Fruit fly (Drosophila melanogaster): ENCODE results near the gene CG7457.
A peak's percentile ranks its signal among the peaks of the same experiment; 100 is the strongest.

CG7457 gene

dm6 chr3L:7717863-7718560, 8.3 kb downstream of the CG7457 start, which contains the start of gene Ank2:
Ank2 (minus strand) TSS chr3L:7718395.
- peak; percentile 55 for TF ChIP-seq mam (GFP tag; optimal IDR thresholded peaks at IDR 0.05)
- 0 out of 2 replicates have a peak, but pooled peaks have one; percentile 44 for TF ChIP-seq sens-2 (GFP tag; IDR thresholded peaks at IDR 0.05)
- no peak for TF ChIP-seq bsh (GFP tag; optimal IDR thresholded peaks at IDR 0.05)
- TF ChIP-seq TFAM (GFP tag; optimal IDR thresholded peaks at IDR 0.05) = no peak
- TF ChIP-seq CG14050 (GFP tag; IDR thresholded peaks at IDR 0.05) = no peak
- TF ChIP-seq pzg (GFP tag; optimal IDR thresholded peaks at IDR 0.05) = no peak
- peak; percentile 55 for TF ChIP-seq Ets65A (GFP tag)
- no peak for TF ChIP-seq Max (GFP tag; optimal IDR thresholded peaks at IDR 0.05)
- peak; percentile 47; the same call in 1 of the 3 replicates for TF ChIP-seq CG11456 (GFP tag; IDR thresholded peaks at IDR 0.05)
- no peak for TF ChIP-seq hb (GFP tag; IDR thresholded peaks at IDR 0.05; ENCODE audit: partially characterized antibody)
- TF ChIP-seq Sox100B (GFP tag; optimal IDR thresholded peaks at IDR 0.05) = no peak
- no peak for TF ChIP-seq Hr3 (GFP tag; optimal IDR thresholded peaks at IDR 0.05)
- no peak for TF ChIP-seq Vsx1 (GFP tag; optimal IDR thresholded peaks at IDR 0.05)
- no peak for TF ChIP-seq chn (GFP tag; optimal IDR thresholded peaks at IDR 0.05)
- TF ChIP-seq CG12744 (GFP tag; optimal IDR thresholded peaks at IDR 0.05) = no peak
- TF ChIP-seq pho (GFP tag; optimal IDR thresholded peaks at IDR 0.05) = no peak
- TF ChIP-seq CG3847 (GFP tag; IDR thresholded peaks at IDR 0.05) = no peak
- TF ChIP-seq Scr (GFP tag; IDR thresholded peaks at IDR 0.05; ENCODE audit: partially characterized antibody) = no peak
- no peak for TF ChIP-seq slp2 (GFP tag; optimal IDR thresholded peaks at IDR 0.05)
- TF ChIP-seq Med (GFP tag) = peak; percentile 62
- TF ChIP-seq Deaf1 (tag; optimal IDR thresholded peaks at IDR 0.05) = peak; percentile 97
- peak; percentile 8 for TF ChIP-seq grn (GFP tag; optimal IDR thresholded peaks at IDR 0.05)
- TF ChIP-seq kah (GFP tag; optimal IDR thresholded peaks at IDR 0.05) = no peak
- TF ChIP-seq CG30431 (GFP tag; optimal IDR thresholded peaks at IDR 0.05) = peak; percentile 48
- TF ChIP-seq Fer2 (tag; optimal IDR thresholded peaks at IDR 0.05) = no peak
- no peak for TF ChIP-seq az2 (GFP tag; optimal IDR thresholded peaks at IDR 0.05)
- TF ChIP-seq chif (GFP tag; optimal IDR thresholded peaks at IDR 0.05) = peak in 1 of 2 experiments; percentile 18
- TF ChIP-seq PHDP (tag; optimal IDR thresholded peaks at IDR 0.05) = no peak
- no peak for TF ChIP-seq knrl (GFP tag; IDR thresholded peaks at IDR 0.05; ENCODE audit: partially characterized antibody)
- no peak for TF ChIP-seq C15 (GFP tag; IDR thresholded peaks at IDR 0.05)
- TF ChIP-seq CG4707 (GFP tag; optimal IDR thresholded peaks at IDR 0.05) = no peak
- no peak for TF ChIP-seq Bdp1 (GFP tag; optimal IDR thresholded peaks at IDR 0.05)
- no peak for TF ChIP-seq Opbp (GFP tag; IDR thresholded peaks at IDR 0.05; ENCODE audit: partially characterized antibody)
- no peak for TF ChIP-seq MESR4 (GFP tag; optimal IDR thresholded peaks at IDR 0.05)
- no peak for TF ChIP-seq CHES-1-like (GFP tag; optimal IDR thresholded peaks at IDR 0.05)
- peak; percentile 94 for TF ChIP-seq abd-A (tag; optimal IDR thresholded peaks at IDR 0.05)
- TF ChIP-seq NfI (GFP tag; optimal IDR thresholded peaks at IDR 0.05) = peak; percentile 52
- no peak for TF ChIP-seq bowl (GFP tag; IDR thresholded peaks at IDR 0.05)
- peak; percentile 29; the same call in 1 of the 2 replicates for TF ChIP-seq CG16779 (GFP tag; IDR thresholded peaks at IDR 0.05)
- no peak for TF ChIP-seq CG2199 (GFP tag; IDR thresholded peaks at IDR 0.05)
- no peak for TF ChIP-seq Mes4 (GFP tag; optimal IDR thresholded peaks at IDR 0.05)
- TF ChIP-seq chinmo (GFP tag; IDR thresholded peaks at IDR 0.05; ENCODE audit: partially characterized antibody) = 0 out of 4 replicates have a peak, but pooled peaks have one; percentile 22
- TF ChIP-seq CG17612 (GFP tag; IDR thresholded peaks at IDR 0.05) = no peak
- 0 out of 3 replicates have a peak, but pooled peaks have one; percentile 47 for TF ChIP-seq CG3726 (GFP tag; IDR thresholded peaks at IDR 0.05)
- TF ChIP-seq CG13894 (tag; optimal IDR thresholded peaks at IDR 0.05) = peak; percentile 91
- no peak for TF ChIP-seq CG18764 (GFP tag; optimal IDR thresholded peaks at IDR 0.05)
- TF ChIP-seq CG7987 (GFP tag; optimal IDR thresholded peaks at IDR 0.05) = no peak
- TF ChIP-seq inv (GFP tag; IDR thresholded peaks at IDR 0.05; ENCODE audit: partially characterized antibody) = no peak
- TF ChIP-seq CG1647 (GFP tag; optimal IDR thresholded peaks at IDR 0.05) = peak; percentile 53
- no peak for TF ChIP-seq CG8478 (optimal IDR thresholded peaks at IDR 0.05)
